Fruit fly (Drosophila melanogaster): ENCODE results near the gene gcm2.
A peak's percentile ranks its signal among the peaks of the same experiment; 100 is the strongest.

The gcm2 gene

DNA sequence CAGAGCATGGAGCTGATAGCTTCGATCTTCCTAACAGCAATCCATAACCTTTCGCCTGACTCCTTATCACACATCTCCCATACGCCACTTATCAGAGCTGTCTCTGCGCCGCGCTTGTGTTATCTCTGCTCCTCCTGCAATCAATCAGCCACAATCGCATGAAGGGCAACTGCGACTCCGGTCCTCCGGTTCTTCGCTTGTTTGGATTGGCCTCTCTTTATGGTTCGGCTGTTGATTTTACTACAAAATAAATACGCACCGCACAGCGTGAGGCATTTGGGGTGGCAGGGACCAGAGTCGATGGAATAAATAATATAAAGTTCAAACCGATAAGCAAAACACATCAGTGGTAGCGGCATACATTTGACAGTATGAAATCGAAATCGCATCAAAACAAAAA, 24.7 kb downstream of the gcm2 start (continued):
- TF ChIP-seq az2 (GFP tag; optimal IDR thresholded peaks at IDR 0.05) (no peak), eve (GFP tag; optimal IDR thresholded peaks at IDR 0.05) (no peak), CG6689 (GFP tag; IDR thresholded peaks at IDR 0.05) (peak; percentile 59), E2f1 (GFP tag; IDR thresholded peaks at IDR 0.05) (peak; percentile 52; the same call in 1 of the 2 replicates), CG14050 (GFP tag; IDR thresholded peaks at IDR 0.05) (0 out of 3 replicates have a peak, but pooled peaks have one; percentile 16), CG15269 (tag; optimal IDR thresholded peaks at IDR 0.05) (no peak), CG4282 (GFP tag; optimal IDR thresholded peaks at IDR 0.05) (no peak), trh (GFP tag; optimal IDR thresholded peaks at IDR 0.05) (no peak), disco-r (GFP tag; optimal IDR thresholded peaks at IDR 0.05) (peak; percentile 1), CG16779 (GFP tag; IDR thresholded peaks at IDR 0.05) (no peak), croc (GFP tag; conservative IDR thresholded peaks at IDR 0.05) (peak; percentile 39; the same call in 1 of the 3 replicates), btn (GFP tag; optimal IDR thresholded peaks at IDR 0.05) (peak; percentile 71), CG32532 (GFP tag; IDR thresholded peaks at IDR 0.05) (no peak), knrl (GFP tag; IDR thresholded peaks at IDR 0.05; ENCODE audit: partially characterized antibody) (no peak), pan (optimal IDR thresholded peaks at IDR 0.05) (no peak), pan (GFP tag; optimal IDR thresholded peaks at IDR 0.05 in 1 of 2, IDR thresholded peaks at IDR 0.05 in 1 of 2) (peak in 1 of 2 experiments; percentile 43), ro (GFP tag; IDR thresholded peaks at IDR 0.05) (no peak), sna (GFP tag; IDR thresholded peaks at IDR 0.05; ENCODE audit: partially characterized antibody) (no peak), gem (tag; optimal IDR thresholded peaks at IDR 0.05) (peak; percentile 67), crp (GFP tag; optimal IDR thresholded peaks at IDR 0.05) (no peak), h (optimal IDR thresholded peaks at IDR 0.05) (no peak), shn (GFP tag; optimal IDR thresholded peaks at IDR 0.05) (peak; percentile 49), peb (GFP tag; IDR thresholded peaks at IDR 0.05) (peak; percentile 42; the same call in 1 of the 2 replicates), cwo (GFP tag; optimal IDR thresholded peaks at IDR 0.05) (no peak), Drgx (GFP tag; IDR thresholded peaks at IDR 0.05) (no peak), CG9932 (GFP tag; IDR thresholded peaks at IDR 0.05) (peak; percentile 41; the same call in 1 of the 2 replicates), Med (GFP tag) (peak; percentile 93), CG5953 (GFP tag; IDR thresholded peaks at IDR 0.05) (no peak), CG17359 (tag; optimal IDR thresholded peaks at IDR 0.05) (peak; percentile 71), lbe (GFP tag; optimal IDR thresholded peaks at IDR 0.05) (no peak), Doc3 (GFP tag; IDR thresholded peaks at IDR 0.05; ENCODE audit: partially characterized antibody) (no peak), tx (GFP tag; optimal IDR thresholded peaks at IDR 0.05) (no peak), Fer1 (GFP tag; optimal IDR thresholded peaks at IDR 0.05) (no peak), Scr (GFP tag; IDR thresholded peaks at IDR 0.05; ENCODE audit: partially characterized antibody) (no peak), CG2199 (GFP tag; IDR thresholded peaks at IDR 0.05) (peak; percentile 81; the same call in 2 of the 3 replicates), CG17568 (GFP tag; optimal IDR thresholded peaks at IDR 0.05) (peak; percentile 54), CG11398 (GFP tag; optimal IDR thresholded peaks at IDR 0.05) (peak; percentile 66), CG2889 (GFP tag; IDR thresholded peaks at IDR 0.05) (no peak), CG1603 (tag; optimal IDR thresholded peaks at IDR 0.05) (peak; percentile 74), Optix (GFP tag; IDR thresholded peaks at IDR 0.05) (0 out of 3 replicates have a peak, but pooled peaks have one; percentile 13), CG32772 (GFP tag; IDR thresholded peaks at IDR 0.05) (no peak), Dfd (GFP tag; optimal IDR thresholded peaks at IDR 0.05) (no peak), CG8359 (GFP tag; optimal IDR thresholded peaks at IDR 0.05; ENCODE audit: borderline replicate concordance) (peak; percentile 67), Deaf1 (tag; optimal IDR thresholded peaks at IDR 0.05) (no peak), CG6175 (GFP tag; IDR thresholded peaks at IDR 0.05) (0 out of 3 replicates have a peak, but pooled peaks have one; percentile 30), ATbp (GFP tag; optimal IDR thresholded peaks at IDR 0.05) (peak; percentile 66), trem (tag; optimal IDR thresholded peaks at IDR 0.05) (peak; percentile 34), CG7839 (tag; optimal IDR thresholded peaks at IDR 0.05) (peak; percentile 14), CG9437 (GFP tag; optimal IDR thresholded peaks at IDR 0.05) (no peak), CG12391 (tag; optimal IDR thresholded peaks at IDR 0.05) (peak; percentile 13), hb (GFP tag; IDR thresholded peaks at IDR 0.05; ENCODE audit: partially characterized antibody) (no peak)

All from whole organism, embryonic.